Worm (Caenorhabditis elegans): ENCODE results near the gene C45G9.5.

ce11 chrIII:5077150-5077814 is 29.4 kb downstream of the C45G9.5 start, which contains the start of gene alh-1:
- TF ChIP-seq dmd-4 (tag; optimal IDR thresholded peaks at IDR 0.05) (no peak), aly-2 (tag; optimal IDR thresholded peaks at IDR 0.05) (no peak), blmp-1 (tag; optimal IDR thresholded peaks at IDR 0.05; ENCODE audit: insufficient read depth) (no peak), nhr-237 (tag; optimal IDR thresholded peaks at IDR 0.05) (no peak), fos-1 (tag; optimal IDR thresholded peaks at IDR 0.05) (peak; percentile 69), ztf-11 (tag; optimal IDR thresholded peaks at IDR 0.05) (no peak), ama-1 (optimal IDR thresholded peaks at IDR 0.05) (no peak), nhr-129 (tag; optimal IDR thresholded peaks at IDR 0.05) (peak; percentile 43), zag-1 (tag; optimal IDR thresholded peaks at IDR 0.05) (no peak), elt-3 (tag; optimal IDR thresholded peaks at IDR 0.05) (no peak), skn-1 (tag; optimal IDR thresholded peaks at IDR 0.05) (no peak), F13H6.1 (tag; optimal IDR thresholded peaks at IDR 0.05) (peak; percentile 36), lin-13 (GFP tag; optimal IDR thresholded peaks at IDR 0.05) (no peak), mab-5 (tag; optimal IDR thresholded peaks at IDR 0.05) (no peak)

All from whole organism, L2 larva.